Worm (Caenorhabditis elegans) whole organism, mixed stage, embryonic: ENCODE data around the gene nhr-216.

Experiments
- bed-3 ChIP-seq: fragments of 200-800 bp; sonication (Bioruptor generic); optimal IDR thresholded peaks from 3 replicates; lab custom pipeline; 2018; ENCODE audit warnings: mild to moderate bottlenecking, missing genetic modification characterization, moderate library complexity, missing compliant biosample characterization
- ceh-43 ChIP-seq: fragments of 200-800 bp; sonication (Bioruptor generic); optimal IDR thresholded peaks from 2 replicates; lab custom pipeline; 2018; ENCODE audit warnings: mild to moderate bottlenecking, missing genetic modification characterization, moderate library complexity, missing compliant biosample characterization
- cnd-1 ChIP-seq: fragments of 200-800 bp; sonication (Bioruptor generic); optimal IDR thresholded peaks from 2 replicates; lab custom pipeline; 2018; ENCODE audit warnings: mild to moderate bottlenecking, missing genetic modification characterization, missing compliant biosample characterization
- drap-1 ChIP-seq: fragments of 200-800 bp; sonication (Bioruptor generic); optimal IDR thresholded peaks from 3 replicates; lab custom pipeline; 2018; ENCODE audit warnings: mild to moderate bottlenecking, missing genetic modification characterization, missing compliant biosample characterization
- elt-1 ChIP-seq: sonication (generic microtip); optimal IDR thresholded peaks from 2 replicates; lab custom pipeline; 2017; ENCODE audit warnings: missing genetic modification characterization, mild to moderate bottlenecking, missing compliant biosample characterization, antibody characterized with exemption, moderate library complexity, borderline replicate concordance; ENCODE audit not compliant: insufficient read depth
- elt-3 ChIP-seq: fragments of 150-350 bp; optimal IDR thresholded peaks from 2 replicates; lab custom pipeline; 2014; ENCODE audit warnings: missing biosample characterization, missing genetic modification characterization
- hlh-1 ChIP-seq: fragments of 150-350 bp; optimal IDR thresholded peaks from 2 replicates; lab custom pipeline; 2014; ENCODE audit warnings: missing biosample characterization, missing genetic modification reagents, missing genetic modification characterization
- mab-5 ChIP-seq: fragments of 150-350 bp; optimal IDR thresholded peaks from 2 replicates; lab custom pipeline; 2014; ENCODE audit warnings: missing biosample characterization, missing genetic modification characterization
- mep-1 ChIP-seq: fragments of 150-350 bp; optimal IDR thresholded peaks from 2 replicates; lab custom pipeline; 2017; ENCODE audit warnings: missing biosample characterization, missing genetic modification reagents, missing genetic modification characterization, inconsistent platforms
- mls-2 ChIP-seq: sonication (generic microtip); optimal IDR thresholded peaks from 2 replicates; lab custom pipeline; 2016; ENCODE audit warnings: mild to moderate bottlenecking, missing genetic modification characterization, moderate library complexity, missing compliant biosample characterization
- nhr-12 ChIP-seq: fragments of 150-350 bp; optimal IDR thresholded peaks from 2 replicates; lab custom pipeline; 2014; ENCODE audit warnings: missing biosample characterization, missing genetic modification characterization
- nhr-237 ChIP-seq: fragments of 150-350 bp; optimal IDR thresholded peaks from 2 replicates; lab custom pipeline; 2014; ENCODE audit warnings: missing biosample characterization, missing genetic modification characterization
- nhr-76 ChIP-seq: sonication (generic microtip); optimal IDR thresholded peaks from 2 replicates; lab custom pipeline; 2017; ENCODE audit warnings: missing biosample characterization, missing genetic modification characterization
- pha-4 ChIP-seq: fragments of 150-350 bp; optimal IDR thresholded peaks from 2 replicates; lab custom pipeline; 2018; ENCODE audit warnings: missing biosample characterization, missing genetic modification reagents, missing genetic modification characterization
- sem-2 ChIP-seq: fragments of 200-800 bp; sonication (Bioruptor generic); optimal IDR thresholded peaks from 2 replicates; lab custom pipeline; 2018; ENCODE audit warnings: mild to moderate bottlenecking, missing genetic modification characterization, missing compliant biosample characterization
- tbx-8 ChIP-seq: fragments of 200-800 bp; sonication (Bioruptor generic); optimal IDR thresholded peaks from 2 replicates; lab custom pipeline; 2018; ENCODE audit warnings: mild to moderate bottlenecking, missing genetic modification characterization, moderate library complexity, missing compliant biosample characterization
- unc-62 ChIP-seq: fragments of 150-350 bp; optimal IDR thresholded peaks from 2 replicates; lab custom pipeline; 2014; ENCODE audit warnings: missing biosample characterization, missing genetic modification reagents, missing genetic modification characterization
- ztf-11 ChIP-seq: fragments of 150-350 bp; optimal IDR thresholded peaks from 2 replicates; lab custom pipeline; 2014; ENCODE audit warnings: missing biosample characterization, missing genetic modification characterization

Gene nhr-216

DNA sequence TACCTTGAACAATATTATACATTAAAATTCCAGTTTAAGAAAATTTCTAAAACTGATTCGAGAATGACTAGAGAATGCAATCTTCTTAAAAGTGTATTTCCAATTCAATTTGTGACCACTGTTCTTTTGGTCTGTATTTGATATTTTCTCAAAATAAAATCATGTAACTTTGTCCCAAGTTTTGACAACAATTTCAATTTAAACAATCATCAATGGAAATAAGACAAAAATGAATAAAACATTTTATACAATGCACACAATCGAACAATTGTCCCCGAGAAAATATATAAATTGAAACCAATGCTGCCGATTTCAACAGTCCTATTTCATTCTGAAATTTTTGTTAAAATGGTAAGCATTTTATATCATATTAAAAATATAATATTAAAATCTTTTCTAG, 47.0 kb downstream of the nhr-216 start, which contains the start of gene C10G8.4:
Gene C10G8.4, plus strand, starts transcription at position 301 of the 400 bp plus-strand sequence.
- TF ChIP-seq ztf-11 (no peak), mab-5 (tag; lab: Kevin White, UChicago) (no peak), pha-4 (tag; lab: Kevin White, UChicago) (no peak)
- TF ChIP-seq, all 35 proteins: peak for 0

DNA sequence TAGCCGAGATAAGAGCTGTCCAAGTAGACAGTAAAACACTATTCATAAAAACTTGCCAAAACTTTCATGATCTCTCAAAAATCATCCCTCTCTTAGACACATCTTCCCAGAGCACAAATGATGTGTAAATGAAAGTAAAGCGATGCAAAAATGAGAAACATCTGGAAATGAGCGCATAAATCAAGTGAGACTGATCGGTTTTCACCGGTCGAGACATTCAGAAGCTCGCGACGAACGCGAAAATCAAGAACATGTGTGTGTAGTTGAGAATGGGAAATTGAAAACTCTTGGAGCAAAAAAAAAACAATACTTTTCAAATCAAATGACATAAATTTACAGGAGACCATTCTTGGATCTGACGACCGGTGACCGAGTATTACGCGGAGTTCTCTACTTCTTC, 54.3 kb downstream of the nhr-216 start:
- no peak for TF ChIP-seq mep-1 (tag; lab: Kevin White, UChicago)
- TF ChIP-seq nhr-76 (tag; lab: Kevin White, UChicago): no peak
- TF ChIP-seq tbx-8 (GFP tag; lab: Kevin White, UChicago): no peak
- no peak for TF ChIP-seq bed-3
- TF ChIP-seq sem-2: no peak
- TF ChIP-seq unc-62 (GFP tag; lab: Kevin White, UChicago): no peak
- no peak for TF ChIP-seq elt-1 (tag; lab: Kevin White, UChicago)
- TF ChIP-seq ceh-43: no peak
- TF ChIP-seq drap-1 (GFP tag; lab: Kevin White, UChicago): no peak
- no peak for TF ChIP-seq ztf-11
- TF ChIP-seq nhr-237 (tag; lab: Kevin White, UChicago): no peak
- TF ChIP-seq elt-3: no peak
- TF ChIP-seq cnd-1 (tag; lab: Kevin White, UChicago): no peak
- no peak for TF ChIP-seq pha-4 (tag; lab: Kevin White, UChicago)
- no peak for TF ChIP-seq nhr-12
- no peak for TF ChIP-seq mls-2 (tag; lab: Kevin White, UChicago)
- TF ChIP-seq hlh-1 (tag; lab: Kevin White, UChicago): no peak
